Worm (Caenorhabditis elegans) whole organism, L3 larva: ENCODE results near the gene F37B12.1.

Experiments
- ceh-28 ChIP-seq: fragments of 150-350 bp; optimal IDR thresholded peaks from 2 replicates; lab custom pipeline; 2014; ENCODE audit warnings: missing biosample characterization, missing genetic modification reagents, missing genetic modification characterization
- ceh-82 ChIP-seq: fragments of 150-350 bp; optimal IDR thresholded peaks from 2 replicates; lab custom pipeline; 2014; ENCODE audit warnings: missing biosample characterization, missing genetic modification characterization
- lin-15B ChIP-seq: fragments of 150-350 bp; optimal IDR thresholded peaks from 2 replicates; lab custom pipeline; 2014; ENCODE audit warnings: missing biosample characterization, missing genetic modification characterization
- mdl-1 ChIP-seq: fragments of 150-350 bp; optimal IDR thresholded peaks from 2 replicates; lab custom pipeline; 2014; ENCODE audit warnings: missing biosample characterization, missing genetic modification characterization
- nhr-12 ChIP-seq: fragments of 150-350 bp; optimal IDR thresholded peaks from 2 replicates; lab custom pipeline; 2014; ENCODE audit warnings: missing biosample characterization, missing genetic modification characterization
- nhr-237 ChIP-seq: fragments of 150-350 bp; optimal IDR thresholded peaks from 2 replicates; lab custom pipeline; 2014; ENCODE audit warnings: missing biosample characterization, missing genetic modification characterization
- nhr-76 ChIP-seq: fragments of 150-350 bp; sonication (generic microtip); optimal IDR thresholded peaks from 5 replicates; lab custom pipeline; 2014; ENCODE audit warnings: missing biosample characterization, missing genetic modification characterization
- pha-4 ChIP-seq: fragments of 150-350 bp; optimal IDR thresholded peaks from 2 replicates; lab custom pipeline; 2014; ENCODE audit warnings: missing biosample characterization, missing genetic modification reagents, missing genetic modification characterization
- pqm-1 ChIP-seq: fragments of 150-350 bp; optimal IDR thresholded peaks from 2 replicates; lab custom pipeline; 2017; ENCODE audit warnings: missing biosample characterization, missing genetic modification characterization, inconsistent platforms
- skn-1 ChIP-seq: fragments of 150-350 bp; optimal IDR thresholded peaks from 2 replicates; lab custom pipeline; 2014; ENCODE audit warnings: missing biosample characterization, missing genetic modification characterization
- zag-1 ChIP-seq: fragments of 150-350 bp; optimal IDR thresholded peaks from 2 replicates; lab custom pipeline; 2014; ENCODE audit warnings: missing biosample characterization, missing genetic modification characterization
- ztf-11 ChIP-seq: fragments of 150-350 bp; optimal IDR thresholded peaks from 2 replicates; lab custom pipeline; 2014; ENCODE audit warnings: missing biosample characterization, missing genetic modification characterization

- TF ChIP-seq ceh-28 (tag; lab: Kevin White, UChicago) (no peak), nhr-12 (no peak), pqm-1 (tag; lab: Kevin White, UChicago) (no peak), ztf-11 (no peak), zag-1 (tag; lab: Kevin White, UChicago) (no peak), nhr-237 (tag; lab: Kevin White, UChicago) (no peak), ceh-82 (tag; lab: Kevin White, UChicago) (no peak), nhr-76 (tag; lab: Kevin White, UChicago) (no peak), lin-15B (no peak), skn-1 (tag; lab: Kevin White, UChicago) (no peak), pha-4 (no peak), mdl-1 (tag; lab: Kevin White, UChicago) (no peak)
Measured at ce11 chrII:9041306-9041705, 12.2 kb upstream of the F37B12.1 start, which contains the start of gene F37B12.3.
